Fruit fly (Drosophila melanogaster): ENCODE data around the gene nullo.

Gene nullo

DNA sequence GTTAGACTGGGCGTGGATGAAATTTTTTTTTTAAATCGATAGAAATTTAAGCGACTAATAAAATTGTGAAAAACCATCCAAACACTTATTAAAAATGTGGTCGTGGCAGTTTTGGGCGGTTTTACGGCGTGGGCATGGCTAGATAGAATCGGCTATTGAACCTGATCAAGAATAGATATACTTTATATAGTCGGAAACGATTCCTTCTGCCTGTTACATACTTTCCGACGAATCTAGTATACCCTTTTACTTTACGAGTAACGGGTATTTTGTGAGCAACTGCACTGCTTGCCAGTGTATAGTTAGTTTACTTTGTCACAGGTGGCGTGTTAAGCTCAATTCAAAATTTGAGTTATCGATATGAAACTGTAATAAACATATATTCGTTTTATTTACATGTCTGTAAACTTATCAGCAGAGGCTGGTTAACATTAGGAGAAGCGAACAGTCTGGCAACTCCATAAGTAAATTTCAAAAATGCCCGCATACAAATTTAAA lies 34.3 kb upstream of the nullo start (continued):
- peak; percentile 31 for TF ChIP-seq CG16863 (GFP tag; optimal IDR thresholded peaks at IDR 0.05)
- no peak for TF ChIP-seq sqz (GFP tag; optimal IDR thresholded peaks at IDR 0.05)
- 0 out of 2 replicates have a peak, but pooled peaks have one; percentile 26 for TF ChIP-seq CG31441 (GFP tag; IDR thresholded peaks at IDR 0.05)
- peak in 1 of 2 experiments; percentile 36 for TF ChIP-seq bsh (GFP tag; optimal IDR thresholded peaks at IDR 0.05)
- TF ChIP-seq slbo (GFP tag; IDR thresholded peaks at IDR 0.05) = peak; percentile 65
- TF ChIP-seq dati (GFP tag; IDR thresholded peaks at IDR 0.05) = no peak
- TF ChIP-seq pho (GFP tag; optimal IDR thresholded peaks at IDR 0.05) = peak; percentile 6
- peak; percentile 43; the same call in 2 of the 3 replicates for TF ChIP-seq tgo (GFP tag; IDR thresholded peaks at IDR 0.05)
- TF ChIP-seq p53 (GFP tag; optimal IDR thresholded peaks at IDR 0.05) = peak; percentile 27
- TF ChIP-seq HLHmδ (GFP tag; optimal IDR thresholded peaks at IDR 0.05) = no peak
- peak; percentile 42 for TF ChIP-seq Meics (GFP tag; optimal IDR thresholded peaks at IDR 0.05)
- TF ChIP-seq sr (GFP tag; IDR thresholded peaks at IDR 0.05) = 0 out of 3 replicates have a peak, but pooled peaks have one; percentile 18
- TF ChIP-seq hkb (optimal IDR thresholded peaks at IDR 0.05) = no peak
- peak; percentile 74 for TF ChIP-seq hkb (GFP tag; IDR thresholded peaks at IDR 0.05)
- no peak for TF ChIP-seq pros (GFP tag; optimal IDR thresholded peaks at IDR 0.05)
- TF ChIP-seq CG13287 (GFP tag; IDR thresholded peaks at IDR 0.05; ENCODE audit: partially characterized antibody) = peak; percentile 84
- TF ChIP-seq CG6689 (GFP tag; IDR thresholded peaks at IDR 0.05) = 0 out of 2 replicates have a peak, but pooled peaks have one; percentile 20
- no peak for TF ChIP-seq CG11723 (GFP tag; optimal IDR thresholded peaks at IDR 0.05)
- no peak for TF ChIP-seq CG31224 (GFP tag; IDR thresholded peaks at IDR 0.05)

DNA sequence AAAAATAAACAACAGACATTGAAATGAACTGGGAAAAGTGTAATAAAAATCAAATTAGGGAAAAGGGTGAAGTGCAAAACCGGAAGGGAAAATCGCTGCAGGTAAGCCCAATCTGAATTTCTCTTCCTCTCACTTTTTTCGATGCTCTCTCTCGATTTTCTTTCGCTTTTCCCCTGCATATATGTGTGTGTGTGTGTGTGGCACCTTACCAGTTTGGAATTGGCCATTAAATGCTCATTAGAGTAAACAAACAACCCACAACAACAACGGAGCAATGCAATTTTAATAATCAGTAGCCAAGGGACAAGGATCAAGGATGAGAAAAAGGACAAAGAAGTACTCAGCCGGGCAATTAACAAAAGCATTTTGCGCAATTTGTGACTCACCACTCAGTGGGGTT lies 14.4 kb upstream of the nullo start:
- TF ChIP-seq CG15479 (GFP tag; optimal IDR thresholded peaks at IDR 0.05) (peak; percentile 41), tll (GFP tag; optimal IDR thresholded peaks at IDR 0.05) (peak in 1 of 2 experiments; percentile 53), az2 (GFP tag; optimal IDR thresholded peaks at IDR 0.05) (no peak), zen (tag; optimal IDR thresholded peaks at IDR 0.05) (peak; percentile 93)

DNA sequence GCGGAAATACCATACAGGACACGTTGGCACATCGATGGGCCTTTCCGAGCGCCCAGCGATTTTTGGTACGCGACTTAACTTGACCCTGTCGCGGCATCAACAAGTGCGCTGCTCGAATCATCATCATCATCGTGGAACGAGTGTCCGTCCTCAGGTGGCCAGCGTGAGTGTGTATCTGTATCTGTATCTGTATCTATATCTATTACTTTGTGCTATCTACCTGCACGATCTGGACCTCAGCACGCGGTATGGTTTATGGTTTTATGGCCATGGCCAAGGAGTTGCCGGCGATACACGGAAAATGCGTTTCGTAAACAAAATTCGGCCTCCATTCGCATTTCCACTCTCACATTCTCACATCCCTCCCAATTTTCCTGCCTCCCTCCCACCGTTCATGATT lies 12.2 kb upstream of the nullo start:
- TF ChIP-seq ken (GFP tag; IDR thresholded peaks at IDR 0.05) = no peak
- no peak for TF ChIP-seq CG6683 (GFP tag; optimal IDR thresholded peaks at IDR 0.05)
- TF ChIP-seq cad (GFP tag; optimal IDR thresholded peaks at IDR 0.05) = peak; percentile 97
- TF ChIP-seq CG15479 (GFP tag; optimal IDR thresholded peaks at IDR 0.05) = peak; percentile 67
- TF ChIP-seq Xrp1 (GFP tag; IDR thresholded peaks at IDR 0.05) = no peak
- TF ChIP-seq Ets65A (GFP tag) = peak; percentile 68
- peak in 1 of 2 experiments; percentile 58 for TF ChIP-seq tll (GFP tag; optimal IDR thresholded peaks at IDR 0.05)
- no peak for TF ChIP-seq H15 (GFP tag; IDR thresholded peaks at IDR 0.05)
- TF ChIP-seq zen (tag; optimal IDR thresholded peaks at IDR 0.05) = peak; percentile 63
- TF ChIP-seq ftz-f1 (GFP tag; optimal IDR thresholded peaks at IDR 0.05) = no peak

DNA sequence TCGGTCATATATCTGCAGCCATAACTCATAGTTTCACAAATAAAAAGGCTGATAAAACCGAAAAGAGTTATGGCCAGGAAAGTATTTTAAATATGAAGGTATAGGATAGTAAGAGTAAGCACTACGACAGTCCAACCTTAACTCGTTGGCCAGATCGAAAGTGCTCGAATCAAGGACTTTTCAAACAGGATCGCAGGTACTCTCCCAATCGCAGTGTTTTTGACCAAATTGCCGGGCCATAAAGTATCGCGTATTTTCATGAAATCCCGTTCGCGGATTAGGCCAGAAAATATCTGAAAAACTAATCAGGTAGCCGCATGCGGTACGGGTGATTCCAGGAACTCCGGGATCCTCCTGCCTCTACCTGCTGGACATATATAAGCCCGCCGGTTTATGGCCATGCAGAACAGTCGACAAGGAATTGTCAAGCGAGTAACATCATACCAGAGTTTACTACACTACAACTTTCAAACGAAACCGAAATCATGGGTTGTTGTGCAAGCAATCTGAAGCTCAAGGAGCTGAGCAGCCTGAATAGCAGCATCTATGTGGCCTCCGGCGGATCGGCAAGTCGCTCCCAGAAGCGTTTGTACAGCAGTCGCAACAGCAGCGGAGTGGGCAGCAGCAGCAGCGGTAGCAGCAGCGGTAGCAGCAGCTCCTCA lies 8.9 kb upstream of the nullo start, which contains the start of gene CG14427:
Gene CG14427 (plus strand): TSS at position 399 of the 662 bp plus-strand sequence.
- TF ChIP-seq C15 (GFP tag; IDR thresholded peaks at IDR 0.05) = no peak
- peak; percentile 87 for TF ChIP-seq CG15479 (GFP tag; optimal IDR thresholded peaks at IDR 0.05)
- peak; percentile 94 for TF ChIP-seq cad (GFP tag; optimal IDR thresholded peaks at IDR 0.05)
- TF ChIP-seq tll (GFP tag; optimal IDR thresholded peaks at IDR 0.05) = peak in 1 of 2 experiments; percentile 55
- no peak for TF ChIP-seq Dbx (GFP tag; IDR thresholded peaks at IDR 0.05)
- peak; percentile 19 for TF ChIP-seq zen (tag; optimal IDR thresholded peaks at IDR 0.05)

DNA sequence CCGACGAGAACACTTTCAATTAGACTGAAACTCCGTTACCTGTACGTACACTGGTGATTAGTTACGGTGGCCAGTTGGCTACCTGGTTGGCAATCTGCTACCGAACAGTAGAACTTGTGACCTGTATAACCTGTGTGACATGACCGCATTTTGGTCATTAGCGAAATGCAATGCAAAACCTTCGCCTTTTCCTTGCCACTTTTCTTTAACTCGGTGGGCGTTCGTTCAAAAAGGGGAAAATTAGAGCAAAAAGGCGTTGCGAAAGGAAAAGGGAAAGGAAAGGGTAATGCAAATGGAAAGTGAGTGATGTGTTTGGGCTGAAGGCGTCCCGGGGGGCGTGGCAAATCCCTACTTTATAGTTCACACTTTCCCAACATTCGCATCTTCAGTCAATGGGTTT lies 9.7 kb downstream of the nullo start:
- TF ChIP-seq dmrt11E (tag; optimal IDR thresholded peaks at IDR 0.05) = no peak
- TF ChIP-seq insv (GFP tag; optimal IDR thresholded peaks at IDR 0.05) = no peak
- TF ChIP-seq CG9727 (GFP tag; optimal IDR thresholded peaks at IDR 0.05) = no peak
- no peak for TF ChIP-seq CG6791 (GFP tag; IDR thresholded peaks at IDR 0.05; ENCODE audit: partially characterized antibody)
- TF ChIP-seq zen (tag; optimal IDR thresholded peaks at IDR 0.05) = peak; percentile 96
- no peak for TF ChIP-seq CG18599 (GFP tag; optimal IDR thresholded peaks at IDR 0.05)
- TF ChIP-seq Rx (GFP tag; IDR thresholded peaks at IDR 0.05) = no peak
- no peak for TF ChIP-seq jumu (GFP tag; optimal IDR thresholded peaks at IDR 0.05)
- TF ChIP-seq CG17912 (GFP tag; optimal IDR thresholded peaks at IDR 0.05) = no peak
- no peak for TF ChIP-seq onecut (GFP tag; IDR thresholded peaks at IDR 0.05)
- no peak for TF ChIP-seq NK7.1 (GFP tag; optimal IDR thresholded peaks at IDR 0.05)
- TF ChIP-seq CG12104 (GFP tag; optimal IDR thresholded peaks at IDR 0.05) = no peak
- TF ChIP-seq BEAF-32 (GFP tag; optimal IDR thresholded peaks at IDR 0.05) = no peak
